Worm (Caenorhabditis elegans) whole organism, early embryonic: ENCODE results near the gene F09E10.5.

Experiments
- B0310.2 ChIP-seq: sonication (generic microtip); optimal IDR thresholded peaks from 2 replicates; lab custom pipeline; 2016; ENCODE audit warnings: mild to moderate bottlenecking, missing genetic modification characterization, missing compliant biosample characterization
- F13C5.2 ChIP-seq: sonication (generic microtip); optimal IDR thresholded peaks from 2 replicates; lab custom pipeline; 2017; ENCODE audit warnings: mild to moderate bottlenecking, missing genetic modification characterization, inconsistent platforms, missing compliant biosample characterization
- aly-1 ChIP-seq: sonication (generic microtip); optimal IDR thresholded peaks from 2 replicates; lab custom pipeline; 2016; ENCODE audit warnings: missing genetic modification characterization, missing compliant biosample characterization
- ama-1 ChIP-seq: fragments of 150-350 bp; optimal IDR thresholded peaks from 2 replicates; lab custom pipeline; 2014
- ceh-13 ChIP-seq: fragments of 200-800 bp; sonication (Bioruptor generic); optimal IDR thresholded peaks from 2 replicates; lab custom pipeline; 2018; ENCODE audit warnings: mild to moderate bottlenecking, missing genetic modification characterization, missing compliant biosample characterization
- ceh-36 ChIP-seq: sonication (generic microtip); optimal IDR thresholded peaks from 2 replicates; lab custom pipeline; 2016; ENCODE audit warnings: missing genetic modification characterization, inconsistent platforms, missing compliant biosample characterization
- ets-7 ChIP-seq: sonication (generic microtip); optimal IDR thresholded peaks from 2 replicates; lab custom pipeline; 2016; ENCODE audit warnings: missing genotype, missing genetic modification characterization, missing compliant biosample characterization
- flt-1 ChIP-seq: fragments of 200-800 bp; sonication (Bioruptor generic); IDR thresholded peaks from 2 replicates; pipeline ENCODE4 v1.3.6; 2022; ENCODE audit warnings: missing genetic modification characterization, missing compliant biosample characterization
- hmbx-1 ChIP-seq: sonication (generic microtip); optimal IDR thresholded peaks from 2 replicates; lab custom pipeline; 2016; ENCODE audit warnings: mild to moderate bottlenecking, missing genetic modification characterization, missing compliant biosample characterization
- hmg-4 ChIP-seq: fragments of 200-800 bp; sonication (Bioruptor generic); optimal IDR thresholded peaks from 2 replicates; lab custom pipeline; 2018; ENCODE audit warnings: mild to moderate bottlenecking, missing genetic modification characterization, missing compliant biosample characterization
- hnd-1 ChIP-seq: sonication (generic microtip); optimal IDR thresholded peaks from 2 replicates; lab custom pipeline; 2016; ENCODE audit warnings: missing genetic modification characterization, missing compliant biosample characterization
- pes-1 ChIP-seq: fragments of 200-800 bp; sonication (Bioruptor generic); IDR thresholded peaks from 2 replicates; pipeline ENCODE4 v1.3.6; 2022; ENCODE audit warnings: missing genetic modification reagents, missing genetic modification characterization, missing compliant biosample characterization
- scrt-1 ChIP-seq: fragments of 200-800 bp; sonication (Bioruptor generic); IDR thresholded peaks from 2 replicates; pipeline ENCODE4 v1.3.6; 2022; ENCODE audit warnings: missing genetic modification characterization, missing compliant biosample characterization
- sea-1 ChIP-seq: fragments of 200-800 bp; sonication (Bioruptor generic); conservative IDR thresholded peaks from 2 replicates; pipeline ENCODE4 v1.3.6; 2022; ENCODE audit warnings: missing genetic modification characterization, missing compliant biosample characterization
- tbx-11 ChIP-seq: fragments of 200-800 bp; sonication (Bioruptor generic); IDR thresholded peaks from 2 replicates; pipeline ENCODE4 v1.3.6; 2022; ENCODE audit warnings: missing genetic modification characterization, missing compliant biosample characterization
- tbx-37 ChIP-seq: fragments of 200-800 bp; sonication (Bioruptor generic); conservative IDR thresholded peaks from 2 replicates; pipeline ENCODE4 v1.3.6; 2022; ENCODE audit warnings: missing genetic modification reagents, missing genetic modification characterization, missing compliant biosample characterization
- tra-4 ChIP-seq: sonication (generic microtip); optimal IDR thresholded peaks from 2 replicates; lab custom pipeline; 2017; ENCODE audit warnings: missing genetic modification characterization, missing compliant biosample characterization

The F09E10.5 gene

ce11 chrX:1513153-1513552, 19.0 kb upstream of the F09E10.5 start:
- TF ChIP-seq hmg-4 (GFP tag; lab: Kevin White, UChicago) (no peak), aly-1 (no peak), ets-7 (tag; lab: Kevin White, UChicago) (no peak), tra-4 (tag; lab: Kevin White, UChicago) (no peak), ama-1 (lab: Kevin White, UChicago) (no peak), flt-1 (GFP tag; lab: Robert Waterston, UW) (no peak), F13C5.2 (tag; lab: Kevin White, UChicago) (no peak), hnd-1 (tag; lab: Kevin White, UChicago) (no peak), pes-1 (GFP tag; lab: Robert Waterston, UW) (no peak), scrt-1 (no peak), hmbx-1 (tag; lab: Kevin White, UChicago) (no peak), ceh-13 (no peak), sea-1 (GFP tag; lab: Robert Waterston, UW) (no peak), tbx-11 (no peak), ceh-36 (no peak), B0310.2 (tag; lab: Kevin White, UChicago) (no peak), tbx-37 (GFP tag; lab: Robert Waterston, UW) (no peak)

ce11 chrX:1512307-1512706, 18.2 kb upstream of the F09E10.5 start:
- no peak for TF ChIP-seq hmg-4 (GFP tag; lab: Kevin White, UChicago)
- no peak for TF ChIP-seq hnd-1 (tag; lab: Kevin White, UChicago)
- no peak for TF ChIP-seq F13C5.2 (tag; lab: Kevin White, UChicago)
- no peak for TF ChIP-seq pes-1 (GFP tag; lab: Robert Waterston, UW)
- no peak for TF ChIP-seq ets-7 (tag; lab: Kevin White, UChicago)
- TF ChIP-seq sea-1 (GFP tag; lab: Robert Waterston, UW), result no peak
- TF ChIP-seq B0310.2 (tag; lab: Kevin White, UChicago), result no peak
- no peak for TF ChIP-seq scrt-1
- no peak for TF ChIP-seq flt-1 (GFP tag; lab: Robert Waterston, UW)
- no peak for TF ChIP-seq ama-1 (lab: Kevin White, UChicago)
- TF ChIP-seq tbx-11, result no peak
- no peak for TF ChIP-seq hmbx-1 (tag; lab: Kevin White, UChicago)
- no peak for TF ChIP-seq tbx-37 (GFP tag; lab: Robert Waterston, UW)
- TF ChIP-seq ceh-36, result no peak
- no peak for TF ChIP-seq aly-1
- no peak for TF ChIP-seq ceh-13
- no peak for TF ChIP-seq tra-4 (tag; lab: Kevin White, UChicago)

- 0 out of 2 replicates have a peak, but pooled peaks have one; percentile 17 for TF ChIP-seq sea-1 (GFP tag; lab: Robert Waterston, UW)
Observed at ce11 chrX:1508910-1509309, 14.8 kb upstream of the F09E10.5 start.

- TF ChIP-seq scrt-1 (no peak), hmg-4 (GFP tag; lab: Kevin White, UChicago) (no peak), hmbx-1 (tag; lab: Kevin White, UChicago) (no peak), pes-1 (GFP tag; lab: Robert Waterston, UW) (no peak), tra-4 (tag; lab: Kevin White, UChicago) (no peak), tbx-37 (GFP tag; lab: Robert Waterston, UW) (no peak), F13C5.2 (tag; lab: Kevin White, UChicago) (no peak), ceh-13 (no peak), ets-7 (tag; lab: Kevin White, UChicago) (no peak), ama-1 (lab: Kevin White, UChicago) (no peak), flt-1 (GFP tag; lab: Robert Waterston, UW) (no peak), B0310.2 (tag; lab: Kevin White, UChicago) (no peak), sea-1 (GFP tag; lab: Robert Waterston, UW) (no peak), aly-1 (no peak), tbx-11 (no peak), hnd-1 (tag; lab: Kevin White, UChicago) (no peak), ceh-36 (no peak)
Observed at ce11 chrX:1504529-1505080, 10.4 kb upstream of the F09E10.5 start.

ce11 chrX:1503698-1504501, 9.7 kb upstream of the F09E10.5 start:
- TF ChIP-seq aly-1 (no peak), F13C5.2 (tag; lab: Kevin White, UChicago) (no peak), tbx-37 (GFP tag; lab: Robert Waterston, UW) (no peak), ceh-13 (no peak), ceh-36 (no peak), scrt-1 (no peak), hnd-1 (tag; lab: Kevin White, UChicago) (no peak), B0310.2 (tag; lab: Kevin White, UChicago) (no peak), sea-1 (GFP tag; lab: Robert Waterston, UW) (no peak), tra-4 (tag; lab: Kevin White, UChicago) (no peak), pes-1 (GFP tag; lab: Robert Waterston, UW) (no peak), ama-1 (lab: Kevin White, UChicago) (no peak), hmg-4 (GFP tag; lab: Kevin White, UChicago) (no peak), hmbx-1 (tag; lab: Kevin White, UChicago) (no peak), tbx-11 (no peak), flt-1 (GFP tag; lab: Robert Waterston, UW) (no peak), ets-7 (tag; lab: Kevin White, UChicago) (no peak)

ce11 chrX:1502914-1503313, 8.8 kb upstream of the F09E10.5 start:
- TF ChIP-seq ets-7 (tag; lab: Kevin White, UChicago), result no peak
- TF ChIP-seq sea-1 (GFP tag; lab: Robert Waterston, UW), result no peak
- no peak for TF ChIP-seq tbx-37 (GFP tag; lab: Robert Waterston, UW)
- no peak for TF ChIP-seq scrt-1

- TF ChIP-seq ceh-13 (no peak), tbx-11 (no peak), hmg-4 (GFP tag; lab: Kevin White, UChicago) (no peak)
Observed at ce11 chrX:1502490-1502889, 8.3 kb upstream of the F09E10.5 start, which contains the start of gene F09E10.1. F09E10.1 (plus strand) TSS chrX:1502790.
